Worm (Caenorhabditis elegans): Measurements from ENCODE around the gene K08D8.10.

DNA sequence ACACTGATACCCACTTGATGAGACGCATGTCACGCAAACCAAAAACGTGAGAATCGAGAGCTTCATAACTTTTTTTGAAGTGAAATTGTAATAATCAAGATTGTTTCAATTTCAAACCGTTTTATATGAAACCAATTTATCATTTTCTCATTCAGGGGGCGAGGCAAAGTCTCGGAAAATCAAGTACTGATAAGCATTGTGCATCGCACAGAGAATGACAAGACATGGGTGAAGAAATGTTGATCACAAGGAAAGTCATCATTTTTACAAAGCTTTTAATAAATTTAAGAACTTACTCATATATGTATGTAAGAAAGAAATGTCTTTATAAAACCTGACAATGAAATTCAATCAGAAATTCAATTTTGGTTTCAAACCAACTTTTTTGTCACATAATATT lies 6.2 kb downstream of the K08D8.10 start, which contains the start of gene K08D8.3:
- TF ChIP-seq tbx-2 (tag; optimal IDR thresholded peaks at IDR 0.05) (no peak), nhr-11 (tag; optimal IDR thresholded peaks at IDR 0.05) (no peak), pha-4 (tag; optimal IDR thresholded peaks at IDR 0.05) (no peak), sox-4 (tag; optimal IDR thresholded peaks at IDR 0.05) (no peak), pat-9 (tag; optimal IDR thresholded peaks at IDR 0.05) (no peak), K09A11.1 (tag; optimal IDR thresholded peaks at IDR 0.05; ENCODE audit: insufficient read depth) (no peak)

Measured in whole organism, late embryonic.